Worm (Caenorhabditis elegans) whole organism, L4 larva: ENCODE measurements around the gene F44G4.7.

Experiments
- T20F7.1 ChIP-seq: fragments of 200-800 bp; sonication (Bioruptor generic); optimal IDR thresholded peaks from 2 replicates; lab custom pipeline; 2018; ENCODE audit warnings: mild to moderate bottlenecking, missing genetic modification characterization, missing compliant biosample characterization
- T26A8.4 ChIP-seq: fragments of 200-800 bp; sonication (Bioruptor generic); IDR thresholded peaks from 2 replicates; pipeline ENCODE4 v1.3.6; 2022; ENCODE audit warnings: missing genetic modification characterization, missing compliant biosample characterization
- Y105C5A.15 ChIP-seq: fragments of 200-800 bp; sonication (Bioruptor generic); IDR thresholded peaks from 2 replicates; pipeline ENCODE4 v1.3.6; 2022; ENCODE audit warnings: missing genetic modification characterization, missing compliant biosample characterization
- Y75B8A.6 ChIP-seq: fragments of 200-800 bp; sonication (Bioruptor generic); IDR thresholded peaks from 2 replicates; pipeline ENCODE4 v1.3.6; 2022; ENCODE audit warnings: missing genetic modification reagents, missing genetic modification characterization, missing compliant biosample characterization
- ZK337.2 ChIP-seq: fragments of 200-800 bp; sonication (Bioruptor generic); IDR thresholded peaks from 2 replicates; pipeline ENCODE4 v1.3.6; 2022; ENCODE audit warnings: missing genetic modification reagents, missing genetic modification characterization, missing compliant biosample characterization
- aha-1 ChIP-seq: fragments of 150-350 bp; peaks from one replicate; lab custom pipeline; 2014; ENCODE audit warnings: missing biosample characterization, missing genetic modification characterization
- aly-2 ChIP-seq: sonication (generic microtip); optimal IDR thresholded peaks from 2 replicates; lab custom pipeline; 2018; ENCODE audit warnings: missing biosample characterization, missing genetic modification characterization
- ama-1 ChIP-seq: fragments of 150-350 bp; optimal IDR thresholded peaks from 2 replicates; lab custom pipeline; 2014; ENCODE audit warnings: inconsistent platforms, mixed read lengths
- arid-1 ChIP-seq: fragments of 200-800 bp; sonication (Bioruptor generic); conservative IDR thresholded peaks from 2 replicates; pipeline ENCODE4 v1.3.6; 2022; ENCODE audit warnings: missing genetic modification reagents, missing genetic modification characterization, missing compliant biosample characterization
- ceh-28 ChIP-seq: fragments of 150-350 bp; optimal IDR thresholded peaks from 2 replicates; lab custom pipeline; 2014; ENCODE audit warnings: missing biosample characterization, missing genetic modification reagents, missing genetic modification characterization
- ceh-44 ChIP-seq: fragments of 200-800 bp; sonication (Bioruptor generic); IDR thresholded peaks from 2 replicates; pipeline ENCODE4 v1.3.6; 2022; ENCODE audit warnings: missing genetic modification reagents, missing genetic modification characterization, missing compliant biosample characterization
- ceh-82 ChIP-seq: sonication (generic microtip); optimal IDR thresholded peaks from 2 replicates; lab custom pipeline; 2017; ENCODE audit warnings: missing biosample characterization, missing genetic modification characterization
- ces-1 ChIP-seq: fragments of 150-350 bp; sonication (generic microtip); optimal IDR thresholded peaks from 4 replicates; lab custom pipeline; 2014; ENCODE audit warnings: missing biosample characterization, missing genetic modification reagents, missing genetic modification characterization
- cey-2 ChIP-seq: sonication (generic microtip); optimal IDR thresholded peaks from 3 replicates; lab custom pipeline; 2017; ENCODE audit warnings: missing genetic modification characterization, mild to moderate bottlenecking, missing compliant biosample characterization, antibody characterized with exemption, borderline replicate concordance; ENCODE audit not compliant: insufficient read depth
- daf-16 ChIP-seq, 3 experiments: sonication (generic microtip); optimal IDR thresholded peaks; 2 replicates each; lab custom pipeline; 2016 to 2017; ENCODE audit warnings: missing genetic modification characterization in 3 of 3, missing genetic modification reagents in 3 of 3, mild to moderate bottlenecking in 2 of 3, missing compliant biosample characterization in 2 of 3, missing biosample characterization in 1 of 3, moderate library complexity in 1 of 3
- daf-19 ChIP-seq: fragments of 200-800 bp; sonication (Bioruptor generic); conservative IDR thresholded peaks from 2 replicates; pipeline ENCODE4 v1.3.6; 2022; ENCODE audit warnings: missing genetic modification characterization, missing compliant biosample characterization
- dmd-6 ChIP-seq: fragments of 200-800 bp; sonication (Bioruptor generic); IDR thresholded peaks from 2 replicates; pipeline ENCODE4 v1.3.6; 2022; ENCODE audit warnings: missing genetic modification reagents, missing genetic modification characterization, missing compliant biosample characterization
- duxl-1 ChIP-seq: sonication (generic microtip); optimal IDR thresholded peaks from 2 replicates; lab custom pipeline; 2016; ENCODE audit warnings: mild to moderate bottlenecking, missing genetic modification characterization, moderate library complexity, missing compliant biosample characterization; ENCODE audit not compliant: poor library complexity
- dve-1 ChIP-seq: sonication (generic microtip); optimal IDR thresholded peaks from 2 replicates; lab custom pipeline; 2017; ENCODE audit warnings: antibody characterized with exemption, mild to moderate bottlenecking, missing genetic modification characterization, missing compliant biosample characterization; ENCODE audit not compliant: insufficient read depth
- egl-43 ChIP-seq: fragments of 200-800 bp; sonication (Bioruptor generic); IDR thresholded peaks from 2 replicates; pipeline ENCODE4 v1.3.6; 2022; ENCODE audit warnings: missing genetic modification reagents, missing genetic modification characterization, missing compliant biosample characterization
- fkh-10 ChIP-seq: fragments of 150-350 bp; optimal IDR thresholded peaks from 2 replicates; lab custom pipeline; 2014; ENCODE audit warnings: missing biosample characterization, missing genetic modification reagents, missing genetic modification characterization
- fos-1 ChIP-seq: fragments of 150-350 bp; optimal IDR thresholded peaks from 2 replicates; lab custom pipeline; 2014; ENCODE audit warnings: missing biosample characterization, missing genetic modification characterization
- hlh-11 ChIP-seq: fragments of 200-800 bp; sonication (Bioruptor generic); optimal IDR thresholded peaks from 2 replicates; lab custom pipeline; 2018; ENCODE audit warnings: mild to moderate bottlenecking, missing genetic modification characterization, missing compliant biosample characterization
- hlh-30 ChIP-seq: sonication (generic microtip); optimal IDR thresholded peaks from 2 replicates; lab custom pipeline; 2017; ENCODE audit warnings: antibody characterized with exemption, mild to moderate bottlenecking, missing genetic modification characterization, missing compliant biosample characterization; ENCODE audit not compliant: insufficient read depth
- jun-1 ChIP-seq: fragments of 150-350 bp; optimal IDR thresholded peaks from 2 replicates; lab custom pipeline; 2014; ENCODE audit warnings: missing biosample characterization, missing genetic modification reagents, missing genetic modification characterization
- lin-1 ChIP-seq: fragments of 200-800 bp; sonication (Bioruptor generic); IDR thresholded peaks from 2 replicates; pipeline ENCODE4 v1.3.6; 2022; ENCODE audit warnings: missing genetic modification reagents, missing genetic modification characterization, missing compliant biosample characterization
- lin-15B ChIP-seq: fragments of 150-350 bp; sonication (generic microtip); optimal IDR thresholded peaks from 3 replicates; lab custom pipeline; 2014; ENCODE audit warnings: missing biosample characterization, missing genetic modification characterization
- lsy-2 ChIP-seq, 2 experiments: fragments of 150-350 bp in 1 of 2; sonication (generic microtip) in 1 of 2; optimal IDR thresholded peaks; 2 replicates each; lab custom pipeline; 2014 to 2017; ENCODE audit warnings: missing biosample characterization in 2 of 2, missing genetic modification characterization in 2 of 2
- madf-5 ChIP-seq, 2 experiments: fragments of 200-800 bp; sonication (Bioruptor generic); IDR thresholded peaks; 2 replicates each; pipeline ENCODE4 v1.3.6; 2022; ENCODE audit warnings: missing compliant biosample characterization in 2 of 2, missing genetic modification characterization in 2 of 2
- madf-9 ChIP-seq: fragments of 200-800 bp; sonication (Bioruptor generic); conservative IDR thresholded peaks from 2 replicates; pipeline ENCODE4 v1.3.6; 2022; ENCODE audit warnings: missing genetic modification reagents, missing genetic modification characterization, missing compliant biosample characterization
- mep-1 ChIP-seq: fragments of 150-350 bp; sonication (generic microtip); optimal IDR thresholded peaks from 3 replicates; lab custom pipeline; 2014; ENCODE audit warnings: missing biosample characterization, missing genetic modification characterization
- nhr-102 ChIP-seq: sonication (generic microtip); optimal IDR thresholded peaks from 2 replicates; lab custom pipeline; 2016; ENCODE audit warnings: mild to moderate bottlenecking, missing genetic modification characterization, moderate library complexity, missing compliant biosample characterization
- nhr-25 ChIP-seq: sonication (generic microtip); optimal IDR thresholded peaks from 2 replicates; lab custom pipeline; 2017; ENCODE audit warnings: missing genetic modification characterization, mild to moderate bottlenecking, missing compliant biosample characterization, antibody characterized with exemption, moderate library complexity, borderline replicate concordance; ENCODE audit not compliant: insufficient read depth
- nhr-28 ChIP-seq: fragments of 150-350 bp; optimal IDR thresholded peaks from 2 replicates; lab custom pipeline; 2014; ENCODE audit warnings: missing biosample characterization, missing genetic modification characterization
- nhr-41 ChIP-seq: fragments of 200-800 bp; sonication (Bioruptor generic); IDR thresholded peaks from 2 replicates; pipeline ENCODE4 v1.3.6; 2022; ENCODE audit warnings: missing genetic modification reagents, missing genetic modification characterization, missing compliant biosample characterization
- nhr-48 ChIP-seq: sonication (generic microtip); optimal IDR thresholded peaks from 2 replicates; lab custom pipeline; 2016; ENCODE audit warnings: mild to moderate bottlenecking, missing genetic modification characterization, missing compliant biosample characterization
- nhr-76 ChIP-seq: fragments of 150-350 bp; optimal IDR thresholded peaks from 2 replicates; lab custom pipeline; 2014; ENCODE audit warnings: missing biosample characterization, missing genetic modification characterization
- nhr-77 ChIP-seq: fragments of 150-350 bp; optimal IDR thresholded peaks from 2 replicates; lab custom pipeline; 2014; ENCODE audit warnings: missing biosample characterization, missing genetic modification characterization
- pha-4 ChIP-seq, 2 experiments: fragments of 150-350 bp in 1 of 2; fragments of 200-800 bp in 1 of 2; sonication (Bioruptor generic) in 1 of 2; IDR thresholded peaks in 1 of 2; optimal IDR thresholded peaks in 1 of 2; 2 replicates each; pipeline versions ENCODE4 v1.3.6 to Lab custom; 2014 to 2022; ENCODE audit warnings: missing genetic modification characterization in 2 of 2, missing genetic modification reagents in 2 of 2, missing biosample characterization in 1 of 2, missing compliant biosample characterization in 1 of 2
- pqm-1 ChIP-seq: sonication (generic microtip); optimal IDR thresholded peaks from 2 replicates; lab custom pipeline; 2017; ENCODE audit warnings: missing biosample characterization, missing genetic modification characterization
- spr-1 ChIP-seq: sonication (generic microtip); optimal IDR thresholded peaks from 2 replicates; lab custom pipeline; 2016; ENCODE audit warnings: mild to moderate bottlenecking, missing genetic modification characterization, missing compliant biosample characterization
- tag-97 ChIP-seq: fragments of 200-800 bp; sonication (Bioruptor generic); IDR thresholded peaks from 2 replicates; pipeline ENCODE4 v1.3.6; 2022; ENCODE audit warnings: missing genetic modification characterization, missing compliant biosample characterization
- unc-130 ChIP-seq: sonication (generic microtip); optimal IDR thresholded peaks from 2 replicates; lab custom pipeline; 2016; ENCODE audit warnings: missing genetic modification reagents, missing genetic modification characterization, missing compliant biosample characterization
- zfp-3 ChIP-seq: fragments of 200-800 bp; sonication (Bioruptor generic); conservative IDR thresholded peaks from 2 replicates; pipeline ENCODE4 v1.3.6; 2022; ENCODE audit warnings: missing genetic modification reagents, missing genetic modification characterization, missing compliant biosample characterization

F44G4.7 gene

ce11 chrII:8990267-8990666 is 14.7 kb downstream of the F44G4.7 start:
- TF ChIP-seq duxl-1 (no peak), pqm-1 (tag; lab: Kevin White, UChicago) (peak; percentile 3), ceh-44 (GFP tag; lab: Robert Waterston, UW) (no peak), arid-1 (GFP tag; lab: Robert Waterston, UW) (no peak), fos-1 (tag; lab: Kevin White, UChicago) (no peak), nhr-76 (tag; lab: Kevin White, UChicago) (no peak), fkh-10 (GFP tag; lab: Kevin White, UChicago) (no peak), lin-15B (tag; lab: Kevin White, UChicago) (no peak), lin-1 (GFP tag; lab: Robert Waterston, UW) (no peak), nhr-77 (tag; lab: Kevin White, UChicago) (peak; percentile 47), T26A8.4 (GFP tag; lab: Robert Waterston, UW) (no peak), egl-43 (GFP tag; lab: Robert Waterston, UW) (no peak), hlh-30 (tag; lab: Kevin White, UChicago) (no peak), dmd-6 (peak; percentile 38), hlh-11 (tag; lab: Kevin White, UChicago) (peak; percentile 58), lsy-2 (tag; optimal IDR thresholded peaks at IDR 0.05; lab: Kevin White, UChicago) (no peak), daf-16 (GFP tag; optimal IDR thresholded peaks at IDR 0.05; lab: Kevin White, UChicago) (no peak), daf-16 (tag; optimal IDR thresholded peaks at IDR 0.05; lab: Kevin White, UChicago) (peak; percentile 78), jun-1 (no peak), nhr-28 (tag; lab: Kevin White, UChicago) (peak; percentile 55), dve-1 (tag; lab: Kevin White, UChicago) (peak; percentile 68), tag-97 (no peak), nhr-41 (GFP tag; lab: Robert Waterston, UW) (no peak), nhr-25 (tag; lab: Kevin White, UChicago) (no peak), T20F7.1 (GFP tag; lab: Kevin White, UChicago) (no peak)

- TF ChIP-seq aly-2 (tag; lab: Kevin White, UChicago) = no peak
- TF ChIP-seq daf-16 (GFP tag; optimal IDR thresholded peaks at IDR 0.05; lab: Kevin White, UChicago) = no peak
- peak; percentile 38 for TF ChIP-seq daf-16 (tag; optimal IDR thresholded peaks at IDR 0.05; lab: Kevin White, UChicago)
- no peak for TF ChIP-seq mep-1 (tag; lab: Kevin White, UChicago)
- no peak for TF ChIP-seq cey-2 (tag; lab: Kevin White, UChicago)
- TF ChIP-seq dve-1 (tag; lab: Kevin White, UChicago) = peak; percentile 17
- no peak for TF ChIP-seq lsy-2 (tag; optimal IDR thresholded peaks at IDR 0.05; lab: Kevin White, UChicago)
- no peak for TF ChIP-seq ceh-82 (tag; lab: Kevin White, UChicago)
- no peak for TF ChIP-seq T26A8.4 (GFP tag; lab: Robert Waterston, UW)
- TF ChIP-seq Y75B8A.6 (GFP tag; lab: Robert Waterston, UW) = no peak
- TF ChIP-seq nhr-28 (tag; lab: Kevin White, UChicago) = peak; percentile 3
- peak; percentile 20 for TF ChIP-seq hlh-11 (tag; lab: Kevin White, UChicago)
- TF ChIP-seq fkh-10 (GFP tag; lab: Kevin White, UChicago) = no peak
- peak; percentile 0 for TF ChIP-seq nhr-77 (tag; lab: Kevin White, UChicago)
- TF ChIP-seq spr-1 (tag; lab: Kevin White, UChicago) = no peak
- no peak for TF ChIP-seq arid-1 (GFP tag; lab: Robert Waterston, UW)
These were observed 15.5 kb downstream of the F44G4.7 start, which contains the start of gene C18E9.9 for ce11 chrII:8989444-8989843. C18E9.9 (minus strand) TSS chrII:8989544.

DNA sequence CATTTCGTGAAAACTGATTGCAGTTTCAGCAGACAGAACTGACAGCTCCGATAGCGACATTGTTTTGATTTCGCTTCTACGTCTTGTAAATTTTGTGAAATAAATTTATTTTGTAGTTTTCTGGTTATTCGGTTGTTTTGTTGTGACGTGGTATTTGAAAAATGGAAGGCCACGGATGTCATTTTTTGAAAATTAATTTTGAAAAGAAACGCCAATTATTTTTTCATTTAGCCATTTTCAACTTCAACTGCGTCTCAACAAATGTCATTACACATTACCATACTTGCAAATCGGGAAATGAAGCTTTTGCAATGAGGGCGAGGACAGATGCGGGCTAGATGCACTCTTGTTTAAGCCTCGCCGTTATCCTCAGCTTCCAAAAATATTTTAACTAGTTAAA is 17.0 kb downstream of the F44G4.7 start, which contains the start of gene C18E9.8:
TSS of gene C18E9.8 (minus strand) at position 101 of the 400 bp plus-strand sequence.
- TF ChIP-seq nhr-102 (tag; lab: Kevin White, UChicago) = peak; percentile 21
- TF ChIP-seq ama-1 (lab: Kevin White, UChicago) = no peak
- TF ChIP-seq nhr-48 = no peak
- no peak for TF ChIP-seq unc-130
- no peak for TF ChIP-seq ces-1
- no peak for TF ChIP-seq nhr-28 (tag; lab: Kevin White, UChicago)
- no peak for TF ChIP-seq Y105C5A.15
- no peak for TF ChIP-seq aly-2 (tag; lab: Kevin White, UChicago)
- no peak for TF ChIP-seq egl-43 (GFP tag; lab: Robert Waterston, UW)
- TF ChIP-seq nhr-25 (tag; lab: Kevin White, UChicago) = no peak
- no peak for TF ChIP-seq daf-19 (GFP tag; lab: Robert Waterston, UW)
- no peak for TF ChIP-seq zfp-3
- TF ChIP-seq aha-1 = peak; percentile 79
- TF ChIP-seq ZK337.2 = no peak
- no peak for TF ChIP-seq madf-9
- no peak for TF ChIP-seq madf-5 (GFP tag; IDR thresholded peaks at IDR 0.05; lab: Robert Waterston, UW)
- TF ChIP-seq pha-4 (GFP tag; IDR thresholded peaks at IDR 0.05; lab: Robert Waterston, UW) = no peak
- TF ChIP-seq pha-4 (tag; optimal IDR thresholded peaks at IDR 0.05; lab: Kevin White, UChicago) = no peak
- no peak for TF ChIP-seq ceh-28
